Fruit fly (Drosophila melanogaster) whole organism, embryonic: ENCODE data around the gene PK1-R.
A peak's percentile ranks its signal among the peaks of the same experiment; 100 is the strongest.

Experiments
- Adf1 ChIP-seq: fragments of 200-800 bp; sonication (Bioruptor generic); IDR thresholded peaks from 2 replicates; pipeline ENCODE4 v1.3.6; 2022; ENCODE audit warnings: missing biosample characterization, missing genetic modification characterization
- Atf-2 ChIP-seq: fragments of 200-800 bp; sonication (Bioruptor generic); optimal IDR thresholded peaks from 2 replicates; lab custom pipeline; 2016; ENCODE audit warnings: missing biosample characterization, missing genetic modification characterization
- Awh ChIP-seq: fragments of 200-800 bp; sonication (Bioruptor generic); IDR thresholded peaks from 2 replicates; pipeline ENCODE4, ENCODE4 v1.3.6; 2022; ENCODE audit warnings: missing biosample characterization, missing genetic modification characterization
- CG12219 ChIP-seq: fragments of 200-800 bp; sonication (Bioruptor generic); optimal IDR thresholded peaks from 3 replicates; lab custom pipeline; 2018; ENCODE audit warnings: missing biosample characterization, mild to moderate bottlenecking, missing genetic modification characterization
- CG12744 ChIP-seq: fragments of 200-800 bp; sonication (Bioruptor generic); optimal IDR thresholded peaks from 2 replicates; lab custom pipeline; 2016; ENCODE audit warnings: missing biosample characterization, missing genetic modification characterization
- CG14667 ChIP-seq: fragments of 200-800 bp; sonication (Bioruptor generic); IDR thresholded peaks from 2 replicates; pipeline ENCODE4 v1.3.6; 2022; ENCODE audit warnings: missing biosample characterization, missing genetic modification characterization
- CG17568 ChIP-seq: fragments of 200-800 bp; sonication (Bioruptor generic); optimal IDR thresholded peaks from 2 replicates; lab custom pipeline; 2018; ENCODE audit warnings: missing biosample characterization, mild to moderate bottlenecking, missing genetic modification characterization, moderate library complexity
- CG18599 ChIP-seq: fragments of 200-800 bp; sonication (Bioruptor generic); optimal IDR thresholded peaks from 3 replicates; lab custom pipeline; 2017; ENCODE audit warnings: missing biosample characterization, missing genetic modification characterization, mild to moderate bottlenecking, moderate library complexity, missing genetic modification reagents
- CG18764 ChIP-seq: fragments of 200-800 bp; sonication (Bioruptor generic); optimal IDR thresholded peaks from 3 replicates; lab custom pipeline; 2016; ENCODE audit warnings: missing biosample characterization, missing genetic modification characterization
- CG2199 ChIP-seq: fragments of 200-800 bp; sonication (Bioruptor generic); IDR thresholded peaks from 3 replicates; pipeline ENCODE4 v1.3.6; 2022; ENCODE audit warnings: missing biosample characterization, missing genetic modification characterization
- CG2875 ChIP-seq: fragments of 200-800 bp; sonication (Bioruptor generic); optimal IDR thresholded peaks from 2 replicates; lab custom pipeline; 2017; ENCODE audit warnings: missing biosample characterization, mild to moderate bottlenecking, missing genetic modification characterization, missing genetic modification reagents
- CG2889 ChIP-seq: fragments of 200-800 bp; sonication (Bioruptor generic); IDR thresholded peaks from 3 replicates; pipeline ENCODE4 v1.3.6; 2022; ENCODE audit warnings: missing biosample characterization, missing genetic modification characterization
- CG30431 ChIP-seq: fragments of 200-800 bp; sonication (Bioruptor generic); optimal IDR thresholded peaks from 2 replicates; lab custom pipeline; 2017; ENCODE audit warnings: missing biosample characterization, missing genetic modification characterization
- CG3065 ChIP-seq: fragments of 200-800 bp; sonication (Bioruptor generic); optimal IDR thresholded peaks from 2 replicates; lab custom pipeline; 2016; ENCODE audit warnings: missing biosample characterization, missing genetic modification characterization
- CG32532 ChIP-seq: fragments of 200-800 bp; sonication (Bioruptor generic); IDR thresholded peaks from 2 replicates; pipeline ENCODE4 v1.3.6; 2022; ENCODE audit warnings: missing biosample characterization, missing genetic modification characterization
- CG33213 ChIP-seq: fragments of 200-800 bp; sonication (Bioruptor generic); optimal IDR thresholded peaks from 3 replicates; lab custom pipeline; 2016; ENCODE audit warnings: missing biosample characterization, missing genetic modification characterization
- CG3995 ChIP-seq: fragments of 200-800 bp; sonication (Bioruptor generic); optimal IDR thresholded peaks from 3 replicates; lab custom pipeline; 2016; ENCODE audit warnings: missing biosample characterization, missing genetic modification characterization
- CG7963 ChIP-seq: fragments of 200-800 bp; sonication (Bioruptor generic); IDR thresholded peaks from 3 replicates; pipeline ENCODE4 v1.3.6; 2022; ENCODE audit warnings: missing biosample characterization, missing genetic modification characterization; ENCODE audit not compliant: partially characterized antibody
- CG8290 ChIP-seq, 3 experiments: fragments of 200-800 bp; sonication (Bioruptor generic); optimal IDR thresholded peaks; 2 replicates each; lab custom pipeline; 2016 to 2019; ENCODE audit warnings: missing biosample characterization in 3 of 3, missing genetic modification characterization in 3 of 3, mild to moderate bottlenecking in 2 of 3, moderate library complexity in 1 of 3
- CG8359 ChIP-seq: fragments of 200-800 bp; sonication (Bioruptor generic); optimal IDR thresholded peaks from 2 replicates; lab custom pipeline; 2017; ENCODE audit warnings: missing biosample characterization, mild to moderate bottlenecking, missing genetic modification characterization, borderline replicate concordance
- Dll ChIP-seq: fragments of 200-800 bp; sonication (Bioruptor generic); IDR thresholded peaks from 4 replicates; pipeline ENCODE4 v1.3.6; 2022; ENCODE audit warnings: missing biosample characterization, missing genetic modification characterization; ENCODE audit not compliant: partially characterized antibody
- Eip74EF ChIP-seq, 2 experiments: fragments of 200-800 bp in 1 of 2; fragments of >200 bp in 1 of 2; sonication (Bioruptor generic) in 1 of 2; optimal IDR thresholded peaks; 2 replicates each; lab custom pipeline; 2017 to 2019; ENCODE audit warnings: missing biosample characterization in 2 of 2, missing genetic modification characterization in 2 of 2, mild to moderate bottlenecking in 1 of 2, moderate library complexity in 1 of 2
- Hr78 ChIP-seq, 2 experiments: fragments of 200-800 bp in 1 of 2; fragments of >200 bp in 1 of 2; sonication (Bioruptor generic) in 1 of 2; optimal IDR thresholded peaks; 2 replicates each; lab custom pipeline; 2017 to 2019; ENCODE audit warnings: missing biosample characterization in 2 of 2, missing genetic modification characterization in 2 of 2, mild to moderate bottlenecking in 1 of 2, moderate library complexity in 1 of 2
- Jarid2 ChIP-seq: fragments of 200-800 bp; sonication (Bioruptor generic); optimal IDR thresholded peaks from 3 replicates; lab custom pipeline; 2017; ENCODE audit warnings: mild to moderate bottlenecking, missing biosample characterization, missing genetic modification reagents, missing genetic modification characterization
- Mrtf ChIP-seq: fragments of 200-800 bp; sonication (Bioruptor generic); IDR thresholded peaks from 3 replicates; pipeline ENCODE4 v1.3.6; 2022; ENCODE audit warnings: missing biosample characterization, missing genetic modification characterization
- Rfx ChIP-seq: fragments of 200-800 bp; sonication (Bioruptor generic); IDR thresholded peaks from 2 replicates; pipeline ENCODE4 v1.3.6; 2022; ENCODE audit warnings: missing biosample characterization, missing genetic modification characterization
- Scr ChIP-seq: fragments of 200-800 bp; sonication (Bioruptor generic); IDR thresholded peaks from 2 replicates; pipeline ENCODE4 v1.3.6; 2022; ENCODE audit warnings: missing biosample characterization, missing genetic modification characterization; ENCODE audit not compliant: partially characterized antibody
- Side ChIP-seq: fragments of 200-800 bp; sonication (Bioruptor generic); optimal IDR thresholded peaks from 2 replicates; lab custom pipeline; 2016; ENCODE audit warnings: missing biosample characterization, missing genetic modification characterization
- Vsx1 ChIP-seq: fragments of 200-800 bp; sonication (Bioruptor generic); optimal IDR thresholded peaks from 2 replicates; lab custom pipeline; 2017; ENCODE audit warnings: missing biosample characterization, mild to moderate bottlenecking, missing genetic modification characterization, missing genetic modification reagents
- cas ChIP-seq: fragments of 200-800 bp; sonication (Bioruptor generic); IDR thresholded peaks from 2 replicates; pipeline ENCODE4 v1.3.6; 2022; ENCODE audit warnings: missing biosample characterization, missing genetic modification characterization
- dimm ChIP-seq: fragments of 200-800 bp; sonication (Bioruptor generic); IDR thresholded peaks from 2 replicates; pipeline ENCODE4 v1.3.6; 2022; ENCODE audit warnings: missing biosample characterization, missing genetic modification characterization
- dpn ChIP-seq, 2 experiments: fragments of 200-800 bp; sonication (Bioruptor generic); optimal IDR thresholded peaks; 3 replicates each; lab custom pipeline; 2016; ENCODE audit warnings: missing biosample characterization in 2 of 2, missing genetic modification characterization in 2 of 2
- dysf ChIP-seq: fragments of 200-800 bp; sonication (Bioruptor generic); IDR thresholded peaks from 3 replicates; pipeline ENCODE4 v1.3.6; 2022; ENCODE audit warnings: missing biosample characterization, missing genetic modification characterization
- fd102C ChIP-seq: fragments of 200-800 bp; sonication (Bioruptor generic); optimal IDR thresholded peaks from 2 replicates; lab custom pipeline; 2018; ENCODE audit warnings: missing biosample characterization, mild to moderate bottlenecking, missing genetic modification characterization, moderate library complexity
- gcm2 ChIP-seq: fragments of 200-800 bp; sonication (Bioruptor generic); optimal IDR thresholded peaks from 2 replicates; lab custom pipeline; 2016; ENCODE audit warnings: missing biosample characterization, missing genetic modification characterization
- jumu ChIP-seq: fragments of 200-800 bp; sonication (Bioruptor generic); optimal IDR thresholded peaks from 3 replicates; lab custom pipeline; 2016; ENCODE audit warnings: missing biosample characterization, missing genetic modification characterization
- pfk ChIP-seq: fragments of 200-800 bp; sonication (Bioruptor generic); optimal IDR thresholded peaks from 2 replicates; lab custom pipeline; 2018; ENCODE audit warnings: missing biosample characterization, mild to moderate bottlenecking, missing genetic modification characterization, moderate library complexity
- ranshi ChIP-seq: fragments of 200-800 bp; sonication (Bioruptor generic); IDR thresholded peaks from 2 replicates; pipeline ENCODE4 v1.3.6; 2022; ENCODE audit warnings: missing biosample characterization, missing genetic modification characterization
- sc ChIP-seq, 3 experiments: fragments of >200 bp in 2 of 3; fragments of 200-800 bp in 1 of 3; sonication (Bioruptor generic) in 1 of 3; optimal IDR thresholded peaks; 2 replicates in 2 of 3; 3 replicates in 1 of 3; lab custom pipeline; 2017; ENCODE audit warnings: mild to moderate bottlenecking in 1 of 3, missing biosample characterization in 1 of 3, missing genetic modification characterization in 1 of 3, missing genetic modification reagents in 1 of 3
- sd ChIP-seq: fragments of 200-800 bp; sonication (Bioruptor generic); optimal IDR thresholded peaks from 3 replicates; lab custom pipeline; 2018; ENCODE audit warnings: missing biosample characterization, mild to moderate bottlenecking, missing genetic modification characterization, moderate library complexity
- slp2 ChIP-seq: fragments of 200-800 bp; sonication (Bioruptor generic); optimal IDR thresholded peaks from 2 replicates; lab custom pipeline; 2016; ENCODE audit warnings: missing biosample characterization, missing genetic modification characterization
- sr ChIP-seq: fragments of 200-800 bp; sonication (Bioruptor generic); IDR thresholded peaks from 3 replicates; pipeline ENCODE4 v1.3.6; 2022; ENCODE audit warnings: missing biosample characterization, missing genetic modification characterization
- twi ChIP-seq: fragments of 200-800 bp; optimal IDR thresholded peaks from 2 replicates; lab custom pipeline; 2019; ENCODE audit warnings: missing biosample characterization, mild to moderate bottlenecking, missing genetic modification characterization, moderate library complexity
- wor ChIP-seq: fragments of 200-800 bp; sonication (Bioruptor generic); IDR thresholded peaks from 2 replicates; pipeline ENCODE4 v1.3.6; 2022; ENCODE audit warnings: missing biosample characterization, missing genetic modification characterization
- z ChIP-seq: fragments of 200-800 bp; sonication (Bioruptor generic); IDR thresholded peaks from 3 replicates; pipeline ENCODE4 v1.3.6; 2022; ENCODE audit warnings: missing biosample characterization, missing genetic modification characterization
- zfh2 ChIP-seq: fragments of 200-800 bp; sonication (Bioruptor generic); optimal IDR thresholded peaks from 2 replicates; lab custom pipeline; 2016; ENCODE audit warnings: missing biosample characterization, missing genetic modification characterization

Gene PK1-R

dm6 chr3R:14052182-14053036 lies 50.5 kb downstream of the PK1-R start (continued):
- TF ChIP-seq slp2 (GFP tag; lab: Kevin White, UChicago): peak; percentile 66
- peak; percentile 76 for TF ChIP-seq Mrtf
- TF ChIP-seq CG33213: peak; percentile 71
- TF ChIP-seq CG32532 (GFP tag; lab: Robert Waterston, UW): peak; percentile 95
- peak; percentile 79 for TF ChIP-seq CG2889 (GFP tag; lab: Robert Waterston, UW)
- peak; percentile 50 for TF ChIP-seq CG18764
- peak; percentile 96 for TF ChIP-seq Rfx (GFP tag; lab: Robert Waterston, UW)
- TF ChIP-seq Scr: no peak
- TF ChIP-seq dpn (GFP tag; optimal IDR thresholded peaks at IDR 0.05; lab: Kevin White, UChicago): peak; percentile 83 to 88
- no peak for TF ChIP-seq sr (GFP tag; lab: Robert Waterston, UW)
- peak; percentile 78 for TF ChIP-seq Side (GFP tag; lab: Kevin White, UChicago)

- TF ChIP-seq CG30431 (GFP tag; lab: Kevin White, UChicago) (no peak), twi (no peak), CG14667 (no peak), CG7963 (GFP tag; lab: Robert Waterston, UW) (no peak), jumu (GFP tag; lab: Kevin White, UChicago) (no peak), ranshi (GFP tag; lab: Robert Waterston, UW) (no peak), zfh2 (no peak), wor (GFP tag; lab: Robert Waterston, UW) (no peak), CG2199 (no peak), pfk (GFP tag; lab: Kevin White, UChicago) (peak; percentile 61), gcm2 (GFP tag; lab: Kevin White, UChicago) (no peak), dpn (GFP tag; optimal IDR thresholded peaks at IDR 0.05; lab: Kevin White, UChicago) (no peak), Awh (GFP tag; lab: Robert Waterston, UW) (no peak), Dll (GFP tag; lab: Robert Waterston, UW) (no peak), dysf (GFP tag; lab: Robert Waterston, UW) (no peak), CG8290 (GFP tag; optimal IDR thresholded peaks at IDR 0.05; lab: Kevin White, UChicago) (no peak), CG8290 (tag; optimal IDR thresholded peaks at IDR 0.05; lab: Kevin White, UChicago) (peak in 1 of 2 experiments; percentile 38), dimm (GFP tag; lab: Robert Waterston, UW) (no peak), Hr78 (GFP tag; optimal IDR thresholded peaks at IDR 0.05; lab: Kevin White, UChicago) (no peak), fd102C (GFP tag; lab: Kevin White, UChicago) (no peak), CG3065 (no peak), Eip74EF (GFP tag; optimal IDR thresholded peaks at IDR 0.05; lab: Kevin White, UChicago) (no peak), CG17568 (no peak), sc (optimal IDR thresholded peaks at IDR 0.05; lab: Kevin White, UChicago) (no peak), sc (GFP tag; optimal IDR thresholded peaks at IDR 0.05; lab: Kevin White, UChicago) (no peak), Jarid2 (GFP tag; lab: Kevin White, UChicago) (no peak), CG2875 (GFP tag; lab: Kevin White, UChicago) (no peak), Atf-2 (no peak), CG8359 (GFP tag; lab: Kevin White, UChicago) (no peak), CG12744 (GFP tag; lab: Kevin White, UChicago) (no peak), Adf1 (GFP tag; lab: Robert Waterston, UW) (peak; percentile 5; the same call in 1 of the 2 replicates), Vsx1 (GFP tag; lab: Kevin White, UChicago) (no peak), CG18599 (GFP tag; lab: Kevin White, UChicago) (no peak), sd (tag; lab: Kevin White, UChicago) (peak; percentile 99), z (GFP tag; lab: Robert Waterston, UW) (peak; percentile 67; the same call in 1 of the 3 replicates), CG12219 (GFP tag; lab: Kevin White, UChicago) (peak; percentile 4), cas (no peak), CG3995 (GFP tag; lab: Kevin White, UChicago) (no peak)
Observed at dm6 chr3R:14051391-14051852, 51.5 kb downstream of the PK1-R start.
